Fruit fly (Drosophila melanogaster): Measurements from ENCODE around the gene RFeSP.

Gene RFeSP

DNA sequence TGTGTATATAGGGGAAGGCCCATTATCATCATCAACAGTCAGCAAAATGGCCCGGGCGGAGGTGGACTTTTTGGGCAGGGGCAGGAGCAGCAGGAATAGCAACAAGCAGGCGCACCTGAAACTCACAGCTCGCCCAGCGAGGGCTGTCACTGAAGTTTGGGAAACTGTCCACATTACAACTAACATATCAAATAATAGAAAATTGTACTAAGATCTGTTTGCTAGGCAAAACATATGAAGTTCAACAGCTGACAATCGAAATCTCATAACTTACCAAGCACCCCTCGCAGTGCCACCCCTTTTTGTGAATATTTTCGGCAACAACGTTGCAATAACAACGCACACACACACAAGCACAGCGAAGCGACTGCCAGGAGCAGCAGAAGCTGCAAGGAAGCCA is 10.8 kb upstream of the RFeSP start (continued):
- TF ChIP-seq CG4328 (GFP tag; optimal IDR thresholded peaks at IDR 0.05) (peak; percentile 17), so (GFP tag; IDR thresholded peaks at IDR 0.05) (peak; percentile 85), pb (GFP tag; optimal IDR thresholded peaks at IDR 0.05) (peak; percentile 48), nerfin-1 (tag; optimal IDR thresholded peaks at IDR 0.05) (peak; percentile 41), sim (GFP tag; IDR thresholded peaks at IDR 0.05) (0 out of 2 replicates have a peak, but pooled peaks have one; percentile 40), CG10431 (GFP tag; optimal IDR thresholded peaks at IDR 0.05) (no peak), Opbp (GFP tag; IDR thresholded peaks at IDR 0.05; ENCODE audit: partially characterized antibody) (no peak), ase (GFP tag; IDR thresholded peaks at IDR 0.05) (peak; percentile 72), Chrac-16 (GFP tag; optimal IDR thresholded peaks at IDR 0.05) (peak; percentile 72), Deaf1 (tag; optimal IDR thresholded peaks at IDR 0.05) (peak; percentile 36)

DNA sequence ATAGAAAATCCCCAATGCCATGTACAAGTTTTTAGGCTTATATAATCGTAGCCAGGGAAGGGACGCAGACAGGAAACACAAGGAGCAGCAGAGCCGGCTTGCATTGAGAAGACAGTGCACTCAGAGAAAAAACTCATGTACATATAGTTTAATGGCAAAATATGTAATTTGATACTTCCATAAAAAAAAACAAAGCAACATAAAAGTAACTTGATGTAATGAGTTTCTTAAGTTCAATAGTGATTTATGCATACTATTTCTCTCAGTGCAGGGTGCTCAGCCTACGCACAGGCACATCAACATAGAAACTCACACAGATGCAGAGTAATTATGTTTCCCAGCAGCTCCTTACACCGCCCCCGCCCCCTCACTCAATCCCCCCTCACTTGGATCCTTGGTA is 6.8 kb upstream of the RFeSP start:
- TF ChIP-seq Usf (GFP tag; optimal IDR thresholded peaks at IDR 0.05) (no peak), TFAM (GFP tag; optimal IDR thresholded peaks at IDR 0.05) (no peak), crc (GFP tag; optimal IDR thresholded peaks at IDR 0.05) (no peak), danr (GFP tag; IDR thresholded peaks at IDR 0.05) (no peak), Side (GFP tag; optimal IDR thresholded peaks at IDR 0.05) (peak; percentile 7), MTF-1 (GFP tag; optimal IDR thresholded peaks at IDR 0.05; ENCODE audit: borderline replicate concordance) (no peak), sna (GFP tag; IDR thresholded peaks at IDR 0.05; ENCODE audit: partially characterized antibody) (no peak), lbe (GFP tag; optimal IDR thresholded peaks at IDR 0.05) (no peak), CG6854 (GFP tag; optimal IDR thresholded peaks at IDR 0.05) (peak; percentile 70), CG7786 (GFP tag; optimal IDR thresholded peaks at IDR 0.05) (peak; percentile 65), CG8478 (optimal IDR thresholded peaks at IDR 0.05) (no peak), YL-1 (GFP tag; optimal IDR thresholded peaks at IDR 0.05) (no peak), cato (GFP tag; optimal IDR thresholded peaks at IDR 0.05; ENCODE audit: borderline replicate concordance) (peak; percentile 1), CG15269 (tag; optimal IDR thresholded peaks at IDR 0.05) (peak; percentile 80), ato (GFP tag; IDR thresholded peaks at IDR 0.05; ENCODE audit: partially characterized antibody) (no peak), CG8944 (GFP tag; optimal IDR thresholded peaks at IDR 0.05) (peak; percentile 40), CG4707 (GFP tag; optimal IDR thresholded peaks at IDR 0.05) (no peak), Atf6 (GFP tag; IDR thresholded peaks at IDR 0.05) (peak; percentile 52; the same call in 1 of the 2 replicates), crp (GFP tag; optimal IDR thresholded peaks at IDR 0.05) (peak in 1 of 2 experiments; percentile 2), cwo (GFP tag; optimal IDR thresholded peaks at IDR 0.05) (peak; percentile 56), Fer2 (tag; optimal IDR thresholded peaks at IDR 0.05) (no peak), CG4404 (GFP tag; IDR thresholded peaks at IDR 0.05) (peak; percentile 19; the same call in 1 of the 2 replicates), HLH3B (GFP tag; IDR thresholded peaks at IDR 0.05) (peak; percentile 80), CG2199 (GFP tag; IDR thresholded peaks at IDR 0.05) (no peak), CG1529 (GFP tag; optimal IDR thresholded peaks at IDR 0.05) (peak; percentile 27), crol (GFP tag; IDR thresholded peaks at IDR 0.05) (peak; percentile 52), CG2678 (tag; optimal IDR thresholded peaks at IDR 0.05) (peak; percentile 80), Trl (optimal IDR thresholded peaks at IDR 0.05) (no peak), Trl (GFP tag; optimal IDR thresholded peaks at IDR 0.05) (peak; percentile 45), ken (GFP tag; IDR thresholded peaks at IDR 0.05) (peak; percentile 78), odd (GFP tag; optimal IDR thresholded peaks at IDR 0.05) (peak; percentile 47), CG32532 (GFP tag; IDR thresholded peaks at IDR 0.05) (peak; percentile 64), CG10462 (GFP tag; optimal IDR thresholded peaks at IDR 0.05) (peak; percentile 20), CG7963 (GFP tag; IDR thresholded peaks at IDR 0.05; ENCODE audit: partially characterized antibody) (no peak), Hmx (GFP tag; optimal IDR thresholded peaks at IDR 0.05) (no peak), CG11696 (GFP tag; IDR thresholded peaks at IDR 0.05) (no peak), Deaf1 (tag; optimal IDR thresholded peaks at IDR 0.05) (peak; percentile 46), az2 (GFP tag; optimal IDR thresholded peaks at IDR 0.05) (peak; percentile 55), luna (GFP tag; optimal IDR thresholded peaks at IDR 0.05) (no peak), CG6791 (GFP tag; IDR thresholded peaks at IDR 0.05; ENCODE audit: partially characterized antibody) (no peak), peb (GFP tag; IDR thresholded peaks at IDR 0.05) (no peak), dan (GFP tag; IDR thresholded peaks at IDR 0.05) (no peak)

Data from whole organism, embryonic.